1 fruit fly cellular context compared by ENCODE assay signal in the genomic region with DNA sequence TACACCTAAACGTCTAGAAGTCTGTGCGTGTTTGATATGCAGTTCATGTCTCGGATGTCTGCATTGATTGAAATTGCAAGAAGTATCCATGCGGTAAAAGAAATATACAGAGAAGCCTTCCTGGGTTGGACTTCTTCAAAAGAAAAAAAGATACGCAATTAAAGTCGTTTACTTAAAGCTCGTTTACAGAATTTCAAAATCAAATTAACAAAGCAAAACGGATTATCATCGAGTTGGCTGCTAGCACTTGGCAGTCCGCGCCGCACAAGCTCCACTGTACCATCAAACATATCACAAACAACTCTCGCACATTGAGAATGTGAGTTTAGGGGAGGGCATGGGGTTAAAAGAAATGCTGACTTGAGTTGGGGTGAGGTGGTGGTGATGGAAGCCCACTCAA.
TF ChIP-seq lines count a peak whose summit lies in the region.

No protein-coding gene starts in this region.

TF ChIP-seq in whole organism, embryonic, 481 proteins besides CTCF, POLR2A, EP300 and RAD21 (continued from another document and continues in another):
- TF ChIP-seq CG17829 (tag; optimal IDR thresholded peaks at IDR 0.05; lab: Kevin White, UChicago) (peak; percentile 78), CG10979 (tag; optimal IDR thresholded peaks at IDR 0.05; lab: Kevin White, UChicago) (peak; percentile 87), Dek (tag; optimal IDR thresholded peaks at IDR 0.05; lab: Kevin White, UChicago) (no peak), CG10462 (GFP tag; optimal IDR thresholded peaks at IDR 0.05; lab: Kevin White, UChicago) (peak; percentile 66), CG18764 (GFP tag; optimal IDR thresholded peaks at IDR 0.05; lab: Kevin White, UChicago) (peak; percentile 56), h (optimal IDR thresholded peaks at IDR 0.05; lab: Kevin White, UChicago) (no peak), pros (GFP tag; optimal IDR thresholded peaks at IDR 0.05; lab: Kevin White, UChicago) (no peak), vvl (GFP tag; IDR thresholded peaks at IDR 0.05; lab: Robert Waterston, UW) (peak; percentile 89), sima (GFP tag; optimal IDR thresholded peaks at IDR 0.05; lab: Kevin White, UChicago) (no peak), CG11398 (GFP tag; optimal IDR thresholded peaks at IDR 0.05; lab: Kevin White, UChicago) (peak; percentile 29), tgo (GFP tag; IDR thresholded peaks at IDR 0.05; lab: Robert Waterston, UW) (peak; percentile 61; the same call in 1 of the 3 replicates), CG10431 (GFP tag; optimal IDR thresholded peaks at IDR 0.05; lab: Kevin White, UChicago) (no peak), CG31365 (tag; optimal IDR thresholded peaks at IDR 0.05; lab: Kevin White, UChicago) (no peak), CG32767 (GFP tag; IDR thresholded peaks at IDR 0.05; lab: Robert Waterston, UW) (0 out of 2 replicates have a peak, but pooled peaks have one; percentile 46), CG3163 (GFP tag; optimal IDR thresholded peaks at IDR 0.05; lab: Kevin White, UChicago) (peak; percentile 49), disco-r (GFP tag; optimal IDR thresholded peaks at IDR 0.05; lab: Kevin White, UChicago) (no peak), CkIIα-i1 (GFP tag; IDR thresholded peaks at IDR 0.05; lab: Robert Waterston, UW) (no peak), Blimp-1 (GFP tag; optimal IDR thresholded peaks at IDR 0.05; lab: Kevin White, UChicago) (peak; percentile 86), slbo (GFP tag; IDR thresholded peaks at IDR 0.05; lab: Robert Waterston, UW) (peak; percentile 66), CG3838 (GFP tag; optimal IDR thresholded peaks at IDR 0.05; lab: Kevin White, UChicago) (no peak), CG3407 (GFP tag; optimal IDR thresholded peaks at IDR 0.05; lab: Kevin White, UChicago) (peak; percentile 73), CG16779 (GFP tag; IDR thresholded peaks at IDR 0.05; lab: Robert Waterston, UW) (0 out of 2 replicates have a peak, but pooled peaks have one; percentile 43), jumu (GFP tag; optimal IDR thresholded peaks at IDR 0.05; lab: Kevin White, UChicago) (peak; percentile 81), Atf3 (GFP tag; optimal IDR thresholded peaks at IDR 0.05; lab: Kevin White, UChicago) (peak; percentile 52), CG3847 (GFP tag; IDR thresholded peaks at IDR 0.05; lab: Robert Waterston, UW) (0 out of 2 replicates have a peak, but pooled peaks have one; percentile 34), CG8290 (GFP tag; optimal IDR thresholded peaks at IDR 0.05; lab: Kevin White, UChicago) (peak; percentile 53), CG8290 (tag; optimal IDR thresholded peaks at IDR 0.05; lab: Kevin White, UChicago) (peak in 1 of 2 experiments; percentile 50), H15 (GFP tag; IDR thresholded peaks at IDR 0.05; lab: Robert Waterston, UW) (peak; percentile 81), ftz-f1 (GFP tag; optimal IDR thresholded peaks at IDR 0.05; lab: Kevin White, UChicago) (no peak), Dref (GFP tag; IDR thresholded peaks at IDR 0.05; lab: Robert Waterston, UW) (no peak), CG11247 (GFP tag; IDR thresholded peaks at IDR 0.05; lab: Robert Waterston, UW) (peak; percentile 72), CG17359 (tag; optimal IDR thresholded peaks at IDR 0.05; lab: Kevin White, UChicago) (peak; percentile 85), Hsf (GFP tag; optimal IDR thresholded peaks at IDR 0.05; lab: Kevin White, UChicago) (peak; percentile 67), CG5245 (GFP tag; optimal IDR thresholded peaks at IDR 0.05; lab: Kevin White, UChicago) (peak; percentile 84), Ets65A (GFP tag; lab: Kevin White, UChicago) (peak; percentile 95), Doc3 (GFP tag; IDR thresholded peaks at IDR 0.05; lab: Robert Waterston, UW; ENCODE audit: partially characterized antibody) (no peak), CG6175 (GFP tag; IDR thresholded peaks at IDR 0.05; lab: Robert Waterston, UW) (0 out of 3 replicates have a peak, but pooled peaks have one; percentile 38), CG6254 (GFP tag; optimal IDR thresholded peaks at IDR 0.05; lab: Kevin White, UChicago) (peak; percentile 81), CG1233 (GFP tag; optimal IDR thresholded peaks at IDR 0.05; lab: Kevin White, UChicago) (peak; percentile 20), scrt (GFP tag; optimal IDR thresholded peaks at IDR 0.05; lab: Kevin White, UChicago) (peak; percentile 13), CG4404 (GFP tag; IDR thresholded peaks at IDR 0.05; lab: Robert Waterston, UW) (peak; percentile 74), Side (GFP tag; optimal IDR thresholded peaks at IDR 0.05; lab: Kevin White, UChicago) (peak; percentile 74), hkb (optimal IDR thresholded peaks at IDR 0.05; lab: Kevin White, UChicago) (no peak), hkb (GFP tag; IDR thresholded peaks at IDR 0.05; lab: Robert Waterston, UW) (peak; percentile 68), Six4 (GFP tag; optimal IDR thresholded peaks at IDR 0.05; lab: Kevin White, UChicago) (peak; percentile 76), CG2875 (GFP tag; optimal IDR thresholded peaks at IDR 0.05; lab: Kevin White, UChicago) (peak; percentile 75), oc (tag; optimal IDR thresholded peaks at IDR 0.05; lab: Kevin White, UChicago) (peak; percentile 78), Mad (GFP tag; optimal IDR thresholded peaks at IDR 0.05; lab: Kevin White, UChicago) (peak; percentile 32), Dfd (GFP tag; optimal IDR thresholded peaks at IDR 0.05; lab: Kevin White, UChicago) (no peak), rib (GFP tag; IDR thresholded peaks at IDR 0.05; lab: Robert Waterston, UW) (no peak), CG11695 (GFP tag; IDR thresholded peaks at IDR 0.05; lab: Robert Waterston, UW) (0 out of 3 replicates have a peak, but pooled peaks have one; percentile 12), CoRest (tag; optimal IDR thresholded peaks at IDR 0.05; lab: Kevin White, UChicago) (peak; percentile 74), CG4282 (GFP tag; optimal IDR thresholded peaks at IDR 0.05; lab: Kevin White, UChicago) (peak; percentile 7), chm (GFP tag; IDR thresholded peaks at IDR 0.05; lab: Robert Waterston, UW) (peak; percentile 85), Stat92E (GFP tag; optimal IDR thresholded peaks at IDR 0.05; lab: Kevin White, UChicago) (no peak), mirr (GFP tag; optimal IDR thresholded peaks at IDR 0.05; lab: Kevin White, UChicago) (no peak), TFAM (GFP tag; optimal IDR thresholded peaks at IDR 0.05; lab: Kevin White, UChicago) (peak; percentile 9), CG3065 (GFP tag; optimal IDR thresholded peaks at IDR 0.05; lab: Kevin White, UChicago) (peak; percentile 55), eyg (GFP tag; optimal IDR thresholded peaks at IDR 0.05; lab: Kevin White, UChicago) (no peak), Fer1 (GFP tag; optimal IDR thresholded peaks at IDR 0.05; lab: Kevin White, UChicago) (peak; percentile 46), luna (GFP tag; optimal IDR thresholded peaks at IDR 0.05; lab: Kevin White, UChicago) (no peak), Adf1 (GFP tag; IDR thresholded peaks at IDR 0.05; lab: Robert Waterston, UW) (no peak), CG9932 (GFP tag; IDR thresholded peaks at IDR 0.05; lab: Robert Waterston, UW) (0 out of 2 replicates have a peak, but pooled peaks have one; percentile 19), eve (GFP tag; optimal IDR thresholded peaks at IDR 0.05; lab: Kevin White, UChicago) (peak in 1 of 2 experiments; percentile 87), peb (GFP tag; IDR thresholded peaks at IDR 0.05; lab: Robert Waterston, UW) (peak; percentile 37; the same call in 1 of the 2 replicates), CG34422 (GFP tag; IDR thresholded peaks at IDR 0.05; lab: Robert Waterston, UW) (no peak; the same call in none of the 3 replicates), Hmr (GFP tag; optimal IDR thresholded peaks at IDR 0.05; lab: Kevin White, UChicago) (peak; percentile 19), CG16863 (GFP tag; optimal IDR thresholded peaks at IDR 0.05; lab: Kevin White, UChicago) (peak; percentile 80), HmgZ (tag; optimal IDR thresholded peaks at IDR 0.05; lab: Kevin White, UChicago) (peak; percentile 16), bab2 (GFP tag; optimal IDR thresholded peaks at IDR 0.05; lab: Kevin White, UChicago) (peak; percentile 56), exex (tag; optimal IDR thresholded peaks at IDR 0.05; lab: Kevin White, UChicago) (no peak), btn (GFP tag; optimal IDR thresholded peaks at IDR 0.05; lab: Kevin White, UChicago) (peak; percentile 64), dmrt99B (tag; optimal IDR thresholded peaks at IDR 0.05; lab: Kevin White, UChicago) (peak; percentile 84), nom (GFP tag; optimal IDR thresholded peaks at IDR 0.05; lab: Kevin White, UChicago) (no peak), CG9609 (GFP tag; optimal IDR thresholded peaks at IDR 0.05; lab: Kevin White, UChicago) (peak; percentile 70), NC2α (GFP tag; optimal IDR thresholded peaks at IDR 0.05; lab: Kevin White, UChicago) (peak; percentile 49), tup (GFP tag; optimal IDR thresholded peaks at IDR 0.05; lab: Kevin White, UChicago) (peak; percentile 35), CG1529 (GFP tag; optimal IDR thresholded peaks at IDR 0.05; lab: Kevin White, UChicago) (peak; percentile 79), NC2β (GFP tag; optimal IDR thresholded peaks at IDR 0.05; lab: Kevin White, UChicago) (peak; percentile 66), abd-A (tag; optimal IDR thresholded peaks at IDR 0.05; lab: Kevin White, UChicago) (no peak), ci (GFP tag; IDR thresholded peaks at IDR 0.05; lab: Robert Waterston, UW) (peak; percentile 93), CG7372 (GFP tag; IDR thresholded peaks at IDR 0.05; lab: Robert Waterston, UW) (peak; percentile 47; the same call in 1 of the 2 replicates), Optix (GFP tag; IDR thresholded peaks at IDR 0.05; lab: Robert Waterston, UW) (peak; percentile 88), gce (GFP tag; IDR thresholded peaks at IDR 0.05; lab: Robert Waterston, UW) (0 out of 3 replicates have a peak, but pooled peaks have one; percentile 46), nerfin-1 (tag; optimal IDR thresholded peaks at IDR 0.05; lab: Kevin White, UChicago) (peak; percentile 65), onecut (GFP tag; IDR thresholded peaks at IDR 0.05; lab: Robert Waterston, UW) (peak; percentile 71), CG18619 (GFP tag; optimal IDR thresholded peaks at IDR 0.05; lab: Kevin White, UChicago) (peak; percentile 26), sd (tag; optimal IDR thresholded peaks at IDR 0.05; lab: Kevin White, UChicago) (no peak), CG14965 (GFP tag; optimal IDR thresholded peaks at IDR 0.05; lab: Kevin White, UChicago; ENCODE audit: borderline replicate concordance) (no peak), ranshi (GFP tag; IDR thresholded peaks at IDR 0.05; lab: Robert Waterston, UW) (peak; percentile 70; the same call in 1 of the 2 replicates), dm (GFP tag; optimal IDR thresholded peaks at IDR 0.05; lab: Kevin White, UChicago) (peak; percentile 44), CG17328 (GFP tag; IDR thresholded peaks at IDR 0.05; lab: Robert Waterston, UW) (peak; percentile 87), E2f2 (GFP tag; IDR thresholded peaks at IDR 0.05; lab: Robert Waterston, UW) (no peak), run (tag; optimal IDR thresholded peaks at IDR 0.05; lab: Kevin White, UChicago) (peak; percentile 20), seq (GFP tag; IDR thresholded peaks at IDR 0.05; lab: Robert Waterston, UW) (no peak), row (GFP tag; IDR thresholded peaks at IDR 0.05; lab: Robert Waterston, UW) (peak; percentile 82), psq (GFP tag; optimal IDR thresholded peaks at IDR 0.05; lab: Kevin White, UChicago) (no peak), CG13296 (GFP tag; optimal IDR thresholded peaks at IDR 0.05; lab: Kevin White, UChicago) (no peak), CG5953 (GFP tag; IDR thresholded peaks at IDR 0.05; lab: Robert Waterston, UW) (peak; percentile 64), CG4707 (GFP tag; optimal IDR thresholded peaks at IDR 0.05; lab: Kevin White, UChicago) (peak; percentile 54), CG11560 (tag; IDR thresholded peaks at IDR 0.05; lab: Robert Waterston, UW) (no peak), Elba2 (GFP tag; optimal IDR thresholded peaks at IDR 0.05; lab: Kevin White, UChicago) (no peak), MBD-R2 (GFP tag; IDR thresholded peaks at IDR 0.05; lab: Robert Waterston, UW) (no peak), croc (GFP tag; conservative IDR thresholded peaks at IDR 0.05; lab: Robert Waterston, UW) (peak; percentile 75), CG1832 (GFP tag; optimal IDR thresholded peaks at IDR 0.05; lab: Kevin White, UChicago) (no peak), CG4360 (GFP tag; IDR thresholded peaks at IDR 0.05; lab: Robert Waterston, UW) (peak; percentile 49), CG2712 (tag; optimal IDR thresholded peaks at IDR 0.05; lab: Kevin White, UChicago) (peak; percentile 87), ase (GFP tag; IDR thresholded peaks at IDR 0.05; lab: Robert Waterston, UW) (peak; percentile 71; the same call in 1 of the 3 replicates), Ets97D (GFP tag; optimal IDR thresholded peaks at IDR 0.05; lab: Kevin White, UChicago) (no peak), CG16813 (GFP tag; IDR thresholded peaks at IDR 0.05; lab: Robert Waterston, UW; ENCODE audit: partially characterized antibody) (no peak), zfh1 (GFP tag; IDR thresholded peaks at IDR 0.05; lab: Robert Waterston, UW) (peak; percentile 93), Nf-YA (GFP tag; IDR thresholded peaks at IDR 0.05; lab: Robert Waterston, UW) (peak; percentile 70), C15 (GFP tag; IDR thresholded peaks at IDR 0.05; lab: Robert Waterston, UW) (0 out of 3 replicates have a peak, but pooled peaks have one; percentile 36), Dip3 (GFP tag; optimal IDR thresholded peaks at IDR 0.05; lab: Kevin White, UChicago) (peak; percentile 33), CG1602 (GFP tag; optimal IDR thresholded peaks at IDR 0.05; lab: Kevin White, UChicago) (peak; percentile 74), zfh2 (GFP tag; optimal IDR thresholded peaks at IDR 0.05; lab: Kevin White, UChicago) (no peak), esg (GFP tag; conservative IDR thresholded peaks at IDR 0.05; lab: Robert Waterston, UW) (peak; percentile 69), CG31224 (GFP tag; IDR thresholded peaks at IDR 0.05; lab: Robert Waterston, UW) (no peak), CG9876 (GFP tag; optimal IDR thresholded peaks at IDR 0.05; lab: Kevin White, UChicago) (peak; percentile 64), Sin3A (optimal IDR thresholded peaks at IDR 0.05; lab: Kevin White, UChicago) (no peak), CG7357 (GFP tag; IDR thresholded peaks at IDR 0.05; lab: Robert Waterston, UW) (peak; percentile 52; the same call in 1 of the 3 replicates), salm (tag; optimal IDR thresholded peaks at IDR 0.05; lab: Kevin White, UChicago) (no peak), ab (GFP tag; optimal IDR thresholded peaks at IDR 0.05; lab: Kevin White, UChicago) (no peak), CG10959 (GFP tag; IDR thresholded peaks at IDR 0.05; lab: Robert Waterston, UW) (peak; percentile 83), Max (GFP tag; optimal IDR thresholded peaks at IDR 0.05; lab: Kevin White, UChicago) (peak; percentile 33), CG3726 (GFP tag; IDR thresholded peaks at IDR 0.05; lab: Robert Waterston, UW) (peak; percentile 69; the same call in 2 of the 3 replicates)
